Worm (Caenorhabditis elegans) whole organism, late embryonic: Measurements from ENCODE around the gene srab-11.

ENCODE experiments used
- K09A11.1 ChIP-seq: sonication (generic microtip); optimal IDR thresholded peaks from 2 replicates; lab custom pipeline; 2017; ENCODE audit warnings: antibody characterized with exemption, mild to moderate bottlenecking, missing genetic modification characterization, missing compliant biosample characterization; ENCODE audit not compliant: insufficient read depth
- ama-1 ChIP-seq: fragments of 150-350 bp; optimal IDR thresholded peaks from 2 replicates; lab custom pipeline; 2014
- ceh-2 ChIP-seq: sonication (generic microtip); optimal IDR thresholded peaks from 2 replicates; lab custom pipeline; 2016; ENCODE audit warnings: missing genotype, missing genetic modification characterization, missing compliant biosample characterization
- ceh-24 ChIP-seq: sonication (generic microtip); optimal IDR thresholded peaks from 2 replicates; lab custom pipeline; 2016; ENCODE audit warnings: mild to moderate bottlenecking, missing genetic modification characterization, missing compliant biosample characterization
- che-1 ChIP-seq: sonication (generic microtip); optimal IDR thresholded peaks from 2 replicates; lab custom pipeline; 2016; ENCODE audit warnings: mild to moderate bottlenecking, missing genetic modification characterization, missing compliant biosample characterization
- dve-1 ChIP-seq: sonication (generic microtip); optimal IDR thresholded peaks from 2 replicates; lab custom pipeline; 2017; ENCODE audit warnings: antibody characterized with exemption, mild to moderate bottlenecking, missing genetic modification characterization, missing compliant biosample characterization
- fax-1 ChIP-seq: sonication (generic microtip); optimal IDR thresholded peaks from 2 replicates; lab custom pipeline; 2016; ENCODE audit warnings: missing genotype, missing genetic modification characterization, missing compliant biosample characterization
- fkh-10 ChIP-seq: fragments of 150-350 bp; optimal IDR thresholded peaks from 2 replicates; lab custom pipeline; 2014; ENCODE audit warnings: missing biosample characterization, missing genetic modification reagents, missing genetic modification characterization
- pha-2 ChIP-seq: sonication (generic microtip); optimal IDR thresholded peaks from 2 replicates; lab custom pipeline; 2017; ENCODE audit warnings: mild to moderate bottlenecking, missing genetic modification characterization, missing compliant biosample characterization
- rnt-1 ChIP-seq: sonication (generic microtip); optimal IDR thresholded peaks from 2 replicates; lab custom pipeline; 2016; ENCODE audit warnings: missing genetic modification characterization, missing compliant biosample characterization
- unc-55 ChIP-seq: sonication (generic microtip); optimal IDR thresholded peaks from 2 replicates; lab custom pipeline; 2017; ENCODE audit warnings: missing biosample characterization, missing genetic modification reagents, missing genetic modification characterization

DNA sequence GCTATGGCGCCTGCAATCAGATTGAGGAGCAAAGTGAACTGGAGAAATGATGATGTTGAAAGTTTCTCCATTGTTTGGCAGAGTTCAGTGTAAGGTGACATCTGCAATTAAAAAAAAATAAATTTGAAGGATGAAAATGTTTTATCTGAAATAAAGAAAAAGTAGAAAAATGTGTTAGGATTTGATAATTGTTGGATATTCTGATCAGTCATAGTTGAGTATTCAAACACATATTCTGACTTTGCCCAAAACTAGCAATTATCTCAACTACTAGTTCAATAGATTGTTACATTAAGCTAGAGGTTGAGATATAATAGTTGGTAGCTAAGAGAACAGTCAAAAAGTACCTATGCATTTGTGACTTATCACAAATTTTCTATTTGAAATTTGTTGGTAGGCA is 2.3 kb downstream of the srab-11 start, which contains the start of gene srab-10:
- TF ChIP-seq ceh-2 (tag; lab: Kevin White, UChicago) (no peak), dve-1 (no peak), pha-2 (no peak), fkh-10 (GFP tag; lab: Kevin White, UChicago) (no peak), ama-1 (lab: Kevin White, UChicago) (no peak), che-1 (tag; lab: Kevin White, UChicago) (no peak), ceh-24 (no peak), rnt-1 (tag; lab: Kevin White, UChicago) (no peak), fax-1 (no peak), unc-55 (GFP tag; lab: Kevin White, UChicago) (no peak), K09A11.1 (no peak)
